Worm (Caenorhabditis elegans): ENCODE measurements around the gene B0410.3.

DNA sequence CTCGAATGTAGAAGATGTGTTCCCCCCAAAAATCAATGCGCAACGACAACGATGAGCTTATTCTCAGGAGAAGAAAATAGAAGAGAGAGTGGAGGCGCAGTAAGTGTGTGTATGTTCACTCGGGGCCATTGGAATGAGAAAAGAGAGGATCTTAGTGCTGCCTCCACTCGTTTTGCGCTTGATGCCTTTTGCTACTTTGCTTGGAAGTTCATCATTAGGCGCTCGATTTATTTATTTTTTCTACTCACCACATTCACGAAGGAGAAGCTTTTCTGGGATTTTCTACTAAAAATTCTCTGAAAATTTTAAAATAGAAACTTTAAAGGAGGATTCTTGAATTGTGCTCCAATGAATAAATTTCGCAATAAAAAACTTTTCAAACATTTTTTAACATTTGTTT is 7.0 kb upstream of the B0410.3 start, which contains the start of gene F52B10.3:
- TF ChIP-seq cnd-1 (tag; optimal IDR thresholded peaks at IDR 0.05) = no peak
- no peak for TF ChIP-seq unc-39 (tag; optimal IDR thresholded peaks at IDR 0.05)
- TF ChIP-seq unc-62 (GFP tag; optimal IDR thresholded peaks at IDR 0.05) = no peak
- no peak for TF ChIP-seq lin-13 (tag; optimal IDR thresholded peaks at IDR 0.05)
- TF ChIP-seq snpc-4 (tag; optimal IDR thresholded peaks at IDR 0.05) = no peak
- no peak for TF ChIP-seq ces-1 (GFP tag; optimal IDR thresholded peaks at IDR 0.05)
- no peak for TF ChIP-seq blmp-1 (tag; optimal IDR thresholded peaks at IDR 0.05)
- TF ChIP-seq sptf-1 (tag; optimal IDR thresholded peaks at IDR 0.05) = no peak
- no peak for TF ChIP-seq mep-1 (tag; optimal IDR thresholded peaks at IDR 0.05)
- no peak for TF ChIP-seq zip-8 (tag; optimal IDR thresholded peaks at IDR 0.05)
- no peak for TF ChIP-seq lsy-2 (tag; optimal IDR thresholded peaks at IDR 0.05)
- TF ChIP-seq nhr-28 (tag; optimal IDR thresholded peaks at IDR 0.05) = no peak
